Fruit fly (Drosophila melanogaster) whole organism, pupa: ENCODE results near the gene CG6179.

ENCODE experiments used
- CG14655 ChIP-seq: fragments of 200-800 bp; sonication (Bioruptor generic); optimal IDR thresholded peaks from 3 replicates; lab custom pipeline; 2017; ENCODE audit warnings: mild to moderate bottlenecking, missing biosample characterization, missing genetic modification reagents, missing genetic modification characterization
- CG34367 ChIP-seq: fragments of 200-800 bp; sonication (Bioruptor generic); optimal IDR thresholded peaks from 2 replicates; lab custom pipeline; 2018; ENCODE audit warnings: missing biosample characterization, mild to moderate bottlenecking, missing genetic modification characterization
- EcR ChIP-seq: fragments of 200-800 bp; sonication (Bioruptor generic); optimal IDR thresholded peaks from 3 replicates; lab custom pipeline; 2019; ENCODE audit warnings: missing biosample characterization, missing genetic modification characterization, mild to moderate bottlenecking, moderate library complexity, missing genetic modification reagents
- gl ChIP-seq: fragments of 200-800 bp; sonication (Bioruptor generic); optimal IDR thresholded peaks from 2 replicates; lab custom pipeline; 2018; ENCODE audit warnings: missing biosample characterization, mild to moderate bottlenecking, missing genetic modification characterization

- no peak for TF ChIP-seq CG14655 (GFP tag; lab: Kevin White, UChicago)
- TF ChIP-seq gl, result no peak
- peak; percentile 57 for TF ChIP-seq EcR (GFP tag; lab: Kevin White, UChicago)
- no peak for TF ChIP-seq CG34367 (tag; lab: Kevin White, UChicago)
Observed at dm6 chrX:18385801-18386200, 5.9 kb downstream of the CG6179 start.
